Fruit fly (Drosophila melanogaster): ENCODE results near the gene SPoCk.

DNA sequence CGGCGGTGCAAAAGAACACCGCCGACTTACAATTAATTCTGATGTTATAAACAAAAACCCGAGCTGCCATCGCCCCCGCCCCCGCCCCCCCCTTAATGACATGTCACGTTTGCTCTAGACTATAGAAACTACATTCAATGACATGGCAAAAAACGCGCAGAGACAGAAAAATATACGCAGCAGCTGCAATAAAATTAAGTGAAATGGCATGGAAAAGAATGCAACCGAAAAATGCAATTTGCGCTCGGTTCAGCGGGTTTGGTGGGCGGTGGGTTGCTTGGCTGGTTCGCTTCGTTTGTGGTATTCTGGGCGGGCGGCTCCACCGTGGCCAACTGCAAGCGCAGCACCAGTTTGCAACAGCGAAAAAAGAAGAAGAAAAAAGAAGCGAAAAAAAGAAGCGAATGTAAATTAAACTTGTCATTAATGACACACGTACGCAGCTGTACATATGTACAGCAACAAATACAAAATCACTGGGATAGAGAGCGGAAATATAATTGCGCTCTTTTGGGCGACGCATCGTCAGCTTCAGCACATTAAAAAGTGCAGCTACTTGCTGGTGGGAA, 81.0 kb downstream of the SPoCk start:
- no peak for TF ChIP-seq psq (GFP tag; optimal IDR thresholded peaks at IDR 0.05)
- no peak for TF ChIP-seq dl (GFP tag; optimal IDR thresholded peaks at IDR 0.05; ENCODE audit: insufficient read depth in 1 of 2, partially characterized antibody in 2 of 2)
- no peak for TF ChIP-seq Myc (optimal IDR thresholded peaks at IDR 0.05)
- no peak for TF ChIP-seq br (GFP tag; optimal IDR thresholded peaks at IDR 0.05)
- TF ChIP-seq usp (GFP tag; optimal IDR thresholded peaks at IDR 0.05) = no peak
- no peak for TF ChIP-seq Rel (GFP tag; optimal IDR thresholded peaks at IDR 0.05)
- no peak for TF ChIP-seq Rel (tag; optimal IDR thresholded peaks at IDR 0.05)
- TF ChIP-seq fru (GFP tag; optimal IDR thresholded peaks at IDR 0.05) = no peak
- no peak for TF ChIP-seq h (GFP tag; optimal IDR thresholded peaks at IDR 0.05)
- no peak for TF ChIP-seq rgr (GFP tag; optimal IDR thresholded peaks at IDR 0.05)
- TF ChIP-seq Hnf4 (GFP tag; optimal IDR thresholded peaks at IDR 0.05) = no peak
- no peak for TF ChIP-seq N (GFP tag; optimal IDR thresholded peaks at IDR 0.05)
- TF ChIP-seq Hr78 (GFP tag; optimal IDR thresholded peaks at IDR 0.05) = no peak
- TF ChIP-seq sv (GFP tag; optimal IDR thresholded peaks at IDR 0.05) = no peak

Measured in whole organism, wandering third instar larva.